Fruit fly (Drosophila melanogaster) whole organism: ENCODE data around the gene Srp9.

Source experiments
- CG8478 ChIP-seq: fragments of >200 bp; optimal IDR thresholded peaks from 2 replicates; lab custom pipeline; 2018; ENCODE audit warnings: inconsistent platforms
- EcR ChIP-seq, 2 experiments: fragments of >200 bp; optimal IDR thresholded peaks; 2 replicates each; lab custom pipeline; 2017; ENCODE audit warnings: missing biosample characterization in 2 of 2, missing genetic modification characterization in 2 of 2, missing genetic modification reagents in 2 of 2
- pan ChIP-seq: fragments of >200 bp; optimal IDR thresholded peaks from 2 replicates; lab custom pipeline; 2017
- psq ChIP-seq: fragments of >200 bp; optimal IDR thresholded peaks from 2 replicates; lab custom pipeline; 2017
- usp ChIP-seq: fragments of >200 bp; optimal IDR thresholded peaks from 2 replicates; lab custom pipeline; 2017; ENCODE audit warnings: missing biosample characterization, missing genetic modification characterization, mixed read lengths

dm6 chr3L:7938638-7939037, 2.5 kb downstream of the Srp9 start:
- TF ChIP-seq pan (lab: Kevin White, UChicago): no peak
- no peak for TF ChIP-seq EcR (GFP tag; optimal IDR thresholded peaks at IDR 0.05; lab: Kevin White, UChicago)
- TF ChIP-seq CG8478: no peak
- no peak for TF ChIP-seq usp (GFP tag; lab: Kevin White, UChicago)
- TF ChIP-seq psq (lab: Kevin White, UChicago): no peak
